Fruit fly (Drosophila melanogaster): Measurements from ENCODE around the gene Med.

Med gene

dm6 chr3R:31566738-31567137 is 44.1 kb upstream of the Med start (continued):
- TF ChIP-seq twi (tag; optimal IDR thresholded peaks at IDR 0.05) (no peak), az2 (GFP tag; optimal IDR thresholded peaks at IDR 0.05) (peak; percentile 40), Oli (tag; optimal IDR thresholded peaks at IDR 0.05) (peak; percentile 60), sqz (GFP tag; optimal IDR thresholded peaks at IDR 0.05) (no peak), vnd (GFP tag; IDR thresholded peaks at IDR 0.05; ENCODE audit: partially characterized antibody) (no peak), CG4730 (GFP tag; IDR thresholded peaks at IDR 0.05) (peak; percentile 53), E2f1 (GFP tag; IDR thresholded peaks at IDR 0.05) (peak; percentile 38; the same call in 1 of the 2 replicates), CG10462 (GFP tag; optimal IDR thresholded peaks at IDR 0.05) (no peak), CG31224 (GFP tag; IDR thresholded peaks at IDR 0.05) (no peak), Vsx1 (GFP tag; optimal IDR thresholded peaks at IDR 0.05) (no peak), ara (GFP tag; IDR thresholded peaks at IDR 0.05) (peak; percentile 80; the same call in 1 of the 2 replicates), CG34224 (GFP tag; IDR thresholded peaks at IDR 0.05; ENCODE audit: partially characterized antibody) (no peak), wdn (GFP tag; IDR thresholded peaks at IDR 0.05) (no peak), CG4404 (GFP tag; IDR thresholded peaks at IDR 0.05) (no peak; the same call in 1 of the 2 replicates), D (optimal IDR thresholded peaks at IDR 0.05) (no peak), D (GFP tag; optimal IDR thresholded peaks at IDR 0.05) (peak; percentile 62), ato (GFP tag; IDR thresholded peaks at IDR 0.05; ENCODE audit: partially characterized antibody) (no peak), chm (GFP tag; IDR thresholded peaks at IDR 0.05) (no peak), wor (GFP tag; IDR thresholded peaks at IDR 0.05) (peak; percentile 55; the same call in 1 of the 2 replicates), exex (tag; optimal IDR thresholded peaks at IDR 0.05) (no peak), CoRest (tag; optimal IDR thresholded peaks at IDR 0.05) (peak; percentile 61), dmrt99B (tag; optimal IDR thresholded peaks at IDR 0.05) (no peak), gcm (GFP tag; optimal IDR thresholded peaks at IDR 0.05) (peak; percentile 43), org-1 (GFP tag; optimal IDR thresholded peaks at IDR 0.05) (peak; percentile 19), ro (GFP tag; IDR thresholded peaks at IDR 0.05) (no peak), dati (GFP tag; IDR thresholded peaks at IDR 0.05) (0 out of 2 replicates have a peak, but pooled peaks have one; percentile 17), CG18011 (GFP tag; optimal IDR thresholded peaks at IDR 0.05) (no peak), CG12769 (tag; optimal IDR thresholded peaks at IDR 0.05) (no peak), abd-A (tag; optimal IDR thresholded peaks at IDR 0.05) (no peak), CG13123 (GFP tag; optimal IDR thresholded peaks at IDR 0.05) (no peak), CG3726 (GFP tag; IDR thresholded peaks at IDR 0.05) (peak; percentile 9; the same call in 1 of the 3 replicates), NK7.1 (GFP tag; optimal IDR thresholded peaks at IDR 0.05) (peak; percentile 20), CG14014 (GFP tag; IDR thresholded peaks at IDR 0.05) (peak; percentile 27; the same call in 1 of the 2 replicates), lmd (GFP tag; IDR thresholded peaks at IDR 0.05) (peak; percentile 65), Fer2 (tag; optimal IDR thresholded peaks at IDR 0.05) (no peak), Blimp-1 (GFP tag; optimal IDR thresholded peaks at IDR 0.05) (peak; percentile 66), pnt (GFP tag; optimal IDR thresholded peaks at IDR 0.05) (peak; percentile 49), CG18262 (tag; optimal IDR thresholded peaks at IDR 0.05) (peak; percentile 70), CG11504 (tag; optimal IDR thresholded peaks at IDR 0.05) (no peak), prd (optimal IDR thresholded peaks at IDR 0.05) (no peak), prd (GFP tag; IDR thresholded peaks at IDR 0.05) (peak; percentile 76; the same call in 1 of the 3 replicates), CG14667 (GFP tag; IDR thresholded peaks at IDR 0.05) (peak; percentile 63), CG12659 (GFP tag; optimal IDR thresholded peaks at IDR 0.05) (no peak), Spps (tag; optimal IDR thresholded peaks at IDR 0.05) (peak; percentile 32), dm (GFP tag; optimal IDR thresholded peaks at IDR 0.05) (no peak), CG6854 (GFP tag; optimal IDR thresholded peaks at IDR 0.05) (no peak), CG11723 (GFP tag; optimal IDR thresholded peaks at IDR 0.05) (no peak), Oaz (GFP tag; IDR thresholded peaks at IDR 0.05) (no peak), bcd (GFP tag; optimal IDR thresholded peaks at IDR 0.05) (peak; percentile 18), sob (GFP tag; IDR thresholded peaks at IDR 0.05) (no peak), gem (tag; optimal IDR thresholded peaks at IDR 0.05) (peak; percentile 72)
